Fruit fly (Drosophila melanogaster) whole organism, prepupa: Measurements from ENCODE around the gene Scgalpha.

ENCODE experiments used
- Blimp-1 ChIP-seq: fragments of 200-800 bp; sonication (Bioruptor generic); optimal IDR thresholded peaks from 3 replicates; lab custom pipeline; 2017; ENCODE audit warnings: missing biosample characterization, missing genetic modification characterization, mild to moderate bottlenecking, moderate library complexity, missing genetic modification reagents
- CG1621 ChIP-seq: fragments of 200-800 bp; sonication (Bioruptor generic); optimal IDR thresholded peaks from 3 replicates; lab custom pipeline; 2018; ENCODE audit warnings: missing biosample characterization, mild to moderate bottlenecking, missing genetic modification characterization
- CG3032 ChIP-seq: fragments of 200-800 bp; optimal IDR thresholded peaks from 2 replicates; lab custom pipeline; 2019; ENCODE audit warnings: missing biosample characterization, mild to moderate bottlenecking, missing genetic modification characterization, moderate library complexity
- CG32006 ChIP-seq: fragments of 200-800 bp; sonication (Bioruptor generic); optimal IDR thresholded peaks from 3 replicates; lab custom pipeline; 2017; ENCODE audit warnings: missing biosample characterization, mild to moderate bottlenecking, missing genetic modification characterization
- CG6792 ChIP-seq: fragments of 200-800 bp; sonication (Bioruptor generic); optimal IDR thresholded peaks from 3 replicates; lab custom pipeline; 2016; ENCODE audit warnings: missing biosample characterization, missing genetic modification characterization
- CG6854 ChIP-seq: fragments of 200-800 bp; sonication (Bioruptor generic); optimal IDR thresholded peaks from 2 replicates; lab custom pipeline; 2017; ENCODE audit warnings: missing biosample characterization, mild to moderate bottlenecking, missing genetic modification characterization
- CG8632 ChIP-seq: fragments of 200-800 bp; sonication (Bioruptor generic); optimal IDR thresholded peaks from 3 replicates; lab custom pipeline; 2016; ENCODE audit warnings: missing biosample characterization, missing genetic modification characterization
- CG9139 ChIP-seq: fragments of 200-800 bp; sonication (Bioruptor generic); optimal IDR thresholded peaks from 3 replicates; lab custom pipeline; 2017; ENCODE audit warnings: missing biosample characterization, mild to moderate bottlenecking, missing genetic modification characterization
- Lpt ChIP-seq: fragments of 200-800 bp; sonication (Bioruptor generic); optimal IDR thresholded peaks from 3 replicates; lab custom pipeline; 2016; ENCODE audit warnings: missing biosample characterization, missing genetic modification characterization
- OdsH ChIP-seq: fragments of 200-800 bp; sonication (Bioruptor generic); optimal IDR thresholded peaks from 3 replicates; lab custom pipeline; 2016; ENCODE audit warnings: missing biosample characterization, missing genetic modification characterization
- dac ChIP-seq: fragments of 200-800 bp; sonication (Bioruptor generic); optimal IDR thresholded peaks from 2 replicates; lab custom pipeline; 2017; ENCODE audit warnings: missing biosample characterization, mild to moderate bottlenecking, missing genetic modification characterization
- dsx ChIP-seq: fragments of 200-800 bp; optimal IDR thresholded peaks from 3 replicates; lab custom pipeline; 2019; ENCODE audit warnings: missing biosample characterization, mild to moderate bottlenecking, missing genetic modification characterization, moderate library complexity; ENCODE audit not compliant: poor library complexity, severe bottlenecking
- fkh ChIP-seq: fragments of 200-800 bp; sonication (Bioruptor generic); optimal IDR thresholded peaks from 3 replicates; lab custom pipeline; 2017; ENCODE audit warnings: missing biosample characterization, mild to moderate bottlenecking, missing genetic modification characterization, moderate library complexity

DNA sequence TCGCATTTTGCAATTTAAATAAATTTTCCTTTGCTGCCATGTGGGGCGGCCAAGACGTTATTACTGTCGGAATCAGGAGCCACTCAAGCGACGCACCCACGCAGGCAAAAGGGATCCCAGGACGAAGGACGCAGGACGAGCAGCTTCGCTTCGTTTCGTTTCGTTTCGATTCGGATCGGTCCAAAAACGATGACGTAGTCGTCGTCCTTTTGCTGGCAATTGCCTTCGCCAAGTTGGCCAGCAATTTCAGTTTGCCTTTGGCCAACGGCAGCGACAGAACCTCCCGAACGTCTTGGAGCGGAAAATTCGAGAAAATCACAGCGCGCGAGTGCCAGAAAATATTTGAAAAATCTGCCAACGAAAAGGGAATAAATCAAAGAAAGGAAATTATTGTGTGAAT lies 34.8 kb downstream of the Scgalpha start, which contains the start of gene witty:
- no peak for TF ChIP-seq CG6854 (GFP tag; lab: Kevin White, UChicago)
- no peak for TF ChIP-seq Blimp-1
- TF ChIP-seq dac (GFP tag; lab: Kevin White, UChicago) = no peak
- no peak for TF ChIP-seq fkh
- TF ChIP-seq dsx (GFP tag; lab: Kevin White, UChicago) = no peak
- no peak for TF ChIP-seq OdsH (GFP tag; lab: Kevin White, UChicago)
- TF ChIP-seq CG9139 (GFP tag; lab: Kevin White, UChicago) = no peak
- no peak for TF ChIP-seq CG3032 (tag; lab: Kevin White, UChicago)
- TF ChIP-seq CG8632 (GFP tag; lab: Kevin White, UChicago) = no peak
- TF ChIP-seq CG32006 = no peak
- no peak for TF ChIP-seq Lpt (GFP tag; lab: Kevin White, UChicago)
- TF ChIP-seq CG6792 = no peak
- TF ChIP-seq CG1621 (tag; lab: Kevin White, UChicago) = no peak
